Worm (Caenorhabditis elegans): ENCODE data around the gene ptr-3.

- no peak for TF ChIP-seq R02D3.7 (tag; optimal IDR thresholded peaks at IDR 0.05)
- no peak for TF ChIP-seq pqm-1 (tag; optimal IDR thresholded peaks at IDR 0.05)
- no peak for TF ChIP-seq nhr-76 (tag; optimal IDR thresholded peaks at IDR 0.05)
- no peak for TF ChIP-seq hlh-11 (tag; optimal IDR thresholded peaks at IDR 0.05)
- no peak for TF ChIP-seq ceh-82 (tag; optimal IDR thresholded peaks at IDR 0.05)
- no peak for TF ChIP-seq ceh-28 (tag; optimal IDR thresholded peaks at IDR 0.05)
- no peak for TF ChIP-seq mxl-2 (GFP tag; conservative IDR thresholded peaks at IDR 0.05)
- TF ChIP-seq ces-1 (GFP tag; optimal IDR thresholded peaks at IDR 0.05), result no peak
Measured at ce11 chrII:367455-367854, at the start of gene ptr-3.
